Fruit fly (Drosophila melanogaster) whole organism, prepupa: ENCODE data around the gene VhaSFD.

ENCODE experiments used
- CG10669 ChIP-seq: fragments of 200-800 bp; sonication (Bioruptor generic); optimal IDR thresholded peaks from 3 replicates; lab custom pipeline; 2018; ENCODE audit warnings: missing biosample characterization, mild to moderate bottlenecking, missing genetic modification characterization, moderate library complexity
- CG4318 ChIP-seq: fragments of 200-800 bp; sonication (Bioruptor generic); optimal IDR thresholded peaks from 3 replicates; lab custom pipeline; 2017; ENCODE audit warnings: missing biosample characterization, mild to moderate bottlenecking, missing genetic modification characterization

dm6 chr2L:16719643-16720515 lies 7.7 kb downstream of the VhaSFD start, which contains the start of gene Cyt-c-p:
- TF ChIP-seq CG10669 (GFP tag; lab: Kevin White, UChicago) (no peak), CG4318 (no peak)
